Fruit fly (Drosophila melanogaster) whole organism, embryonic: Measurements from ENCODE around the gene dmGlut.

ENCODE experiments used
- Abd-B ChIP-seq: fragments of 200-800 bp; sonication (Bioruptor generic); optimal IDR thresholded peaks from 2 replicates; lab custom pipeline; 2018; ENCODE audit warnings: missing biosample characterization, mild to moderate bottlenecking, missing genetic modification characterization, moderate library complexity
- Bteb2 ChIP-seq: fragments of 200-800 bp; sonication (Bioruptor generic); optimal IDR thresholded peaks from 2 replicates; lab custom pipeline; 2016; ENCODE audit warnings: missing biosample characterization, missing genetic modification characterization
- CG10267 ChIP-seq: fragments of 200-800 bp; sonication (Bioruptor generic); optimal IDR thresholded peaks from 2 replicates; lab custom pipeline; 2018; ENCODE audit warnings: missing biosample characterization, mild to moderate bottlenecking, missing genetic modification characterization, moderate library complexity
- CG10979 ChIP-seq: fragments of 200-800 bp; sonication (Bioruptor generic); optimal IDR thresholded peaks from 2 replicates; lab custom pipeline; 2018; ENCODE audit warnings: missing biosample characterization, mild to moderate bottlenecking, missing genetic modification characterization, moderate library complexity
- CG13624 ChIP-seq: fragments of 200-800 bp; sonication (Bioruptor generic); optimal IDR thresholded peaks from 2 replicates; lab custom pipeline; 2016; ENCODE audit warnings: missing biosample characterization, missing genetic modification characterization
- CG14050 ChIP-seq: fragments of 200-800 bp; sonication (Bioruptor generic); IDR thresholded peaks from 3 replicates; pipeline ENCODE4 v1.3.6; 2022; ENCODE audit warnings: missing biosample characterization, missing genetic modification characterization
- CG15269 ChIP-seq: fragments of 200-800 bp; sonication (Bioruptor generic); optimal IDR thresholded peaks from 2 replicates; lab custom pipeline; 2018; ENCODE audit warnings: missing biosample characterization, mild to moderate bottlenecking, missing genetic modification characterization, moderate library complexity
- CG16779 ChIP-seq: fragments of 200-800 bp; sonication (Bioruptor generic); IDR thresholded peaks from 2 replicates; pipeline ENCODE4 v1.3.6; 2022; ENCODE audit warnings: missing biosample characterization, missing genetic modification characterization
- CG17328 ChIP-seq: fragments of 200-800 bp; sonication (Bioruptor generic); IDR thresholded peaks from 2 replicates; pipeline ENCODE4 v1.3.6; 2022; ENCODE audit warnings: missing biosample characterization, missing genetic modification characterization
- CG18619 ChIP-seq: fragments of 200-800 bp; sonication (Bioruptor generic); optimal IDR thresholded peaks from 3 replicates; lab custom pipeline; 2017; ENCODE audit warnings: missing biosample characterization, mild to moderate bottlenecking, missing genetic modification characterization
- CG32532 ChIP-seq: fragments of 200-800 bp; sonication (Bioruptor generic); IDR thresholded peaks from 2 replicates; pipeline ENCODE4 v1.3.6; 2022; ENCODE audit warnings: missing biosample characterization, missing genetic modification characterization
- CG33213 ChIP-seq: fragments of 200-800 bp; sonication (Bioruptor generic); optimal IDR thresholded peaks from 3 replicates; lab custom pipeline; 2016; ENCODE audit warnings: missing biosample characterization, missing genetic modification characterization
- CG34422 ChIP-seq: fragments of 200-800 bp; sonication (Bioruptor generic); IDR thresholded peaks from 3 replicates; pipeline ENCODE4 v1.3.6; 2022; ENCODE audit warnings: missing biosample characterization, missing genetic modification characterization
- CG6813 ChIP-seq: fragments of 200-800 bp; sonication (Bioruptor generic); optimal IDR thresholded peaks from 2 replicates; lab custom pipeline; 2017; ENCODE audit warnings: missing biosample characterization, missing genetic modification characterization, mild to moderate bottlenecking, moderate library complexity, missing genetic modification reagents
- CG7271 ChIP-seq: fragments of 200-800 bp; sonication (Bioruptor generic); optimal IDR thresholded peaks from 2 replicates; lab custom pipeline; 2018; ENCODE audit warnings: missing biosample characterization, mild to moderate bottlenecking, missing genetic modification characterization, moderate library complexity
- CG7745 ChIP-seq: fragments of 200-800 bp; sonication (Bioruptor generic); optimal IDR thresholded peaks from 2 replicates; lab custom pipeline; 2018; ENCODE audit warnings: missing biosample characterization, mild to moderate bottlenecking, missing genetic modification characterization, moderate library complexity
- CG9609 ChIP-seq: fragments of 200-800 bp; sonication (Bioruptor generic); optimal IDR thresholded peaks from 3 replicates; lab custom pipeline; 2016; ENCODE audit warnings: missing biosample characterization, missing genetic modification characterization
- Camta ChIP-seq: fragments of 200-800 bp; sonication (Bioruptor generic); optimal IDR thresholded peaks from 2 replicates; lab custom pipeline; 2016; ENCODE audit warnings: missing biosample characterization, missing genetic modification characterization
- Chrac-16 ChIP-seq: fragments of 200-800 bp; sonication (Bioruptor generic); optimal IDR thresholded peaks from 3 replicates; lab custom pipeline; 2016; ENCODE audit warnings: missing biosample characterization, missing genetic modification characterization
- CoRest ChIP-seq: fragments of 200-800 bp; sonication (Bioruptor generic); optimal IDR thresholded peaks from 3 replicates; lab custom pipeline; 2018; ENCODE audit warnings: missing biosample characterization, mild to moderate bottlenecking, missing genetic modification characterization, moderate library complexity
- Dek ChIP-seq: fragments of 200-800 bp; sonication (Bioruptor generic); optimal IDR thresholded peaks from 3 replicates; lab custom pipeline; 2019; ENCODE audit warnings: missing biosample characterization, mild to moderate bottlenecking, missing genetic modification characterization, moderate library complexity
- Gsc ChIP-seq: fragments of 200-800 bp; sonication (Bioruptor generic); IDR thresholded peaks from 2 replicates; pipeline ENCODE4 v1.3.6; 2022; ENCODE audit warnings: missing biosample characterization, missing genetic modification characterization
- HLH3B ChIP-seq: fragments of 200-800 bp; sonication (Bioruptor generic); IDR thresholded peaks from 2 replicates; pipeline ENCODE4 v1.3.6; 2022; ENCODE audit warnings: missing biosample characterization, missing genetic modification characterization
- Hr39 ChIP-seq: fragments of >200 bp; optimal IDR thresholded peaks from 2 replicates; lab custom pipeline; 2017
- MTF-1 ChIP-seq: fragments of 200-800 bp; sonication (Bioruptor generic); optimal IDR thresholded peaks from 2 replicates; lab custom pipeline; 2018; ENCODE audit warnings: missing biosample characterization, mild to moderate bottlenecking, missing genetic modification characterization, borderline replicate concordance
- Poxn ChIP-seq: fragments of 200-800 bp; sonication (Bioruptor generic); IDR thresholded peaks from 2 replicates; pipeline ENCODE4 v1.3.6; 2022; ENCODE audit warnings: missing biosample characterization, missing genetic modification characterization
- Six4 ChIP-seq: fragments of 200-800 bp; sonication (Bioruptor generic); optimal IDR thresholded peaks from 2 replicates; lab custom pipeline; 2016; ENCODE audit warnings: missing biosample characterization, missing genetic modification characterization
- Sox102F ChIP-seq: fragments of 200-800 bp; sonication (Bioruptor generic); optimal IDR thresholded peaks from 2 replicates; lab custom pipeline; 2018; ENCODE audit warnings: missing biosample characterization, mild to moderate bottlenecking, missing genetic modification characterization, moderate library complexity
- Sry-β ChIP-seq: fragments of 200-800 bp; sonication (Bioruptor generic); optimal IDR thresholded peaks from 2 replicates; lab custom pipeline; 2018; ENCODE audit warnings: missing biosample characterization, mild to moderate bottlenecking, missing genetic modification characterization, moderate library complexity
- Sry-δ ChIP-seq: fragments of 200-800 bp; sonication (Bioruptor generic); optimal IDR thresholded peaks from 2 replicates; lab custom pipeline; 2016; ENCODE audit warnings: missing biosample characterization, missing genetic modification characterization
- ab ChIP-seq: fragments of 200-800 bp; sonication (Bioruptor generic); optimal IDR thresholded peaks from 2 replicates; lab custom pipeline; 2016; ENCODE audit warnings: missing biosample characterization, missing genetic modification characterization
- al ChIP-seq: fragments of 200-800 bp; sonication (Bioruptor generic); IDR thresholded peaks from 2 replicates; pipeline ENCODE4 v1.3.6; 2022; ENCODE audit warnings: missing biosample characterization, missing genetic modification characterization
- ase ChIP-seq: fragments of 200-800 bp; sonication (Bioruptor generic); IDR thresholded peaks from 3 replicates; pipeline ENCODE4 v1.3.6; 2022; ENCODE audit warnings: missing biosample characterization, missing genetic modification characterization
- ash1 ChIP-seq: fragments of 200-800 bp; sonication (Bioruptor generic); optimal IDR thresholded peaks from 2 replicates; lab custom pipeline; 2018; ENCODE audit warnings: missing biosample characterization, mild to moderate bottlenecking, missing genetic modification characterization
- gsb-n ChIP-seq: fragments of 200-800 bp; sonication (Bioruptor generic); optimal IDR thresholded peaks from 3 replicates; lab custom pipeline; 2018; ENCODE audit warnings: missing biosample characterization, mild to moderate bottlenecking, missing genetic modification characterization
- h ChIP-seq: fragments of >200 bp; optimal IDR thresholded peaks from 2 replicates; lab custom pipeline; 2017
- jigr1 ChIP-seq: fragments of 200-800 bp; sonication (Bioruptor generic); IDR thresholded peaks from 3 replicates; pipeline ENCODE4 v1.3.6; 2022; ENCODE audit warnings: missing biosample characterization, missing genetic modification characterization
- lab ChIP-seq: fragments of 200-800 bp; sonication (Bioruptor generic); optimal IDR thresholded peaks from 3 replicates; lab custom pipeline; 2017; ENCODE audit warnings: missing biosample characterization, missing genetic modification characterization, mild to moderate bottlenecking, moderate library complexity, missing genetic modification reagents
- nom ChIP-seq: fragments of 200-800 bp; sonication (Bioruptor generic); optimal IDR thresholded peaks from 2 replicates; lab custom pipeline; 2017; ENCODE audit warnings: missing biosample characterization, missing genetic modification characterization, mild to moderate bottlenecking, moderate library complexity, missing genetic modification reagents
- p53 ChIP-seq: fragments of 200-800 bp; sonication (Bioruptor generic); optimal IDR thresholded peaks from 2 replicates; lab custom pipeline; 2016; ENCODE audit warnings: missing biosample characterization, missing genetic modification characterization
- repo ChIP-seq: fragments of 200-800 bp; sonication (Bioruptor generic); optimal IDR thresholded peaks from 2 replicates; lab custom pipeline; 2016; ENCODE audit warnings: missing biosample characterization, missing genetic modification characterization
- sqz ChIP-seq: fragments of 200-800 bp; sonication (Bioruptor generic); optimal IDR thresholded peaks from 3 replicates; lab custom pipeline; 2018; ENCODE audit warnings: missing biosample characterization, mild to moderate bottlenecking, missing genetic modification characterization
- stc ChIP-seq: fragments of 200-800 bp; sonication (Bioruptor generic); IDR thresholded peaks from 2 replicates; pipeline ENCODE4 v1.3.6; 2022; ENCODE audit warnings: missing biosample characterization, missing genetic modification characterization
- tll ChIP-seq, 2 experiments: fragments of 200-800 bp in 1 of 2; fragments of >200 bp in 1 of 2; sonication (Bioruptor generic) in 1 of 2; optimal IDR thresholded peaks; 2 replicates each; lab custom pipeline; 2017 to 2019; ENCODE audit warnings: missing biosample characterization in 2 of 2, missing genetic modification characterization in 2 of 2, mild to moderate bottlenecking in 1 of 2, moderate library complexity in 1 of 2
- tna ChIP-seq: fragments of 200-800 bp; sonication (Bioruptor generic); IDR thresholded peaks from 2 replicates; pipeline ENCODE4 v1.3.6; 2022; ENCODE audit warnings: missing biosample characterization, missing genetic modification characterization; ENCODE audit not compliant: partially characterized antibody
- trem ChIP-seq: fragments of 200-800 bp; optimal IDR thresholded peaks from 3 replicates; lab custom pipeline; 2019; ENCODE audit warnings: missing biosample characterization, mild to moderate bottlenecking, missing genetic modification characterization, moderate library complexity
- twi ChIP-seq: fragments of 200-800 bp; optimal IDR thresholded peaks from 2 replicates; lab custom pipeline; 2019; ENCODE audit warnings: missing biosample characterization, mild to moderate bottlenecking, missing genetic modification characterization, moderate library complexity
- wek ChIP-seq: fragments of 200-800 bp; sonication (Bioruptor generic); optimal IDR thresholded peaks from 3 replicates; lab custom pipeline; 2018; ENCODE audit warnings: missing biosample characterization, mild to moderate bottlenecking, missing genetic modification characterization, moderate library complexity
- z ChIP-seq: fragments of 200-800 bp; sonication (Bioruptor generic); IDR thresholded peaks from 3 replicates; pipeline ENCODE4 v1.3.6; 2022; ENCODE audit warnings: missing biosample characterization, missing genetic modification characterization

Gene dmGlut

DNA sequence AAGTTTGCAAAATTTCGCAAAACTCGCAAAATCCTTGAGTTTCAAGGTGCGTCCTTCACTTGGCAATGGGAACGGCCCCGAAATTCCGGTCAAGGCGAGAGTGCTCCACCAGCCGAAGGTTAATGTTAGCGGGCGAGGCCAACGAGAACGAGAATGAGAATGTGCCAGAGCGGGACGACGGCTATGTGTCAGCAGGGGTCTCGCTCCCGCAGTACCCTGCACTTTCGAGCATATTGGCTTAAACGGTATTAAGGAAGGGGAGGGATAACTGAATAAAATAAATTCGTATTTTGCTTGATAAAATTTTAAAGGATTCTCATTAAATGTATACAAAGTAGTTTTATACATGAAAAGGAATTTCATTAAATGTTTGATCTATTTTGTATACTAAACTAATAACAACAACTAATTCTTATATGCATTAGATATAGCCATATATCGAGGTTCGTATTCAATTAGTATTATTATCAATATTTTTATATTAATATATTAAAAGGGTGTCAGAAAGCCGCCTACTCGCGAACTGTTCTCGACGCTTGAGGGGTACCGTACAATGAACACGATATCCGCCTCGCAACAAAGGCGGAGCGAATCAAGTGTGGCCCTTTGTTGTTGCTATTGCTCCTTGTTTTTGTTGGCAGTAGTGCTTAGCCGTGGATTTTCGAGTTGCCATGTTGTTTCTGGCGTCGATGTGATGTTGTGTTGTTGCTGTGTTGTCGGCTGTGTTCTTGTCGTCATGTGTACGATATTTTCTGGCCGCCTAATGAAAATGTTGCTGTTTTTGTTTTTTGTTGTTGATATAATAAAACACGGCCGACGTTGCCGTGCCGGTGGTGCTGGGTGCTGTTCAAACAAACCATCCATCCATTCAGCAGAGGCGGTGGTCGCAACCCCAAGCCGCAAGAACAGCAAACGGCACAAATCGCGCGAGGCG is 20.6 kb upstream of the dmGlut start (continued):
- TF ChIP-seq wek (GFP tag; lab: Kevin White, UChicago) (no peak), MTF-1 (GFP tag; lab: Kevin White, UChicago) (peak; percentile 55), CG33213 (GFP tag; lab: Kevin White, UChicago) (peak; percentile 24), Sry-β (GFP tag; lab: Kevin White, UChicago) (peak; percentile 39), CG13624 (GFP tag; lab: Kevin White, UChicago) (peak; percentile 66), CG18619 (GFP tag; lab: Kevin White, UChicago) (peak; percentile 97), Dek (tag; lab: Kevin White, UChicago) (peak; percentile 95), Bteb2 (GFP tag; lab: Kevin White, UChicago) (peak; percentile 30), p53 (GFP tag; lab: Kevin White, UChicago) (no peak), Camta (GFP tag; lab: Kevin White, UChicago) (peak; percentile 78), CG17328 (GFP tag; lab: Robert Waterston, UW) (no peak), Six4 (GFP tag; lab: Kevin White, UChicago) (peak; percentile 91), nom (peak; percentile 81), CG10267 (peak; percentile 95), CG6813 (peak; percentile 92), h (lab: Kevin White, UChicago) (no peak), CG9609 (GFP tag; lab: Kevin White, UChicago) (peak; percentile 35), HLH3B (GFP tag; lab: Robert Waterston, UW) (no peak), stc (no peak), CoRest (tag; lab: Kevin White, UChicago) (peak; percentile 99), sqz (peak; percentile 81), lab (GFP tag; lab: Kevin White, UChicago) (peak; percentile 94), tna (GFP tag; lab: Robert Waterston, UW) (no peak), jigr1 (GFP tag; lab: Robert Waterston, UW) (no peak), z (GFP tag; lab: Robert Waterston, UW) (no peak), Abd-B (peak; percentile 94), gsb-n (tag; lab: Kevin White, UChicago) (peak; percentile 95), CG7271 (peak; percentile 81), ase (GFP tag; lab: Robert Waterston, UW) (no peak), CG14050 (GFP tag; lab: Robert Waterston, UW) (no peak), tll (GFP tag; optimal IDR thresholded peaks at IDR 0.05; lab: Kevin White, UChicago) (no peak), ash1 (GFP tag; lab: Kevin White, UChicago) (no peak), CG15269 (tag; lab: Kevin White, UChicago) (peak; percentile 96), ab (GFP tag; lab: Kevin White, UChicago) (peak; percentile 66), Sry-δ (GFP tag; lab: Kevin White, UChicago) (no peak), CG32532 (GFP tag; lab: Robert Waterston, UW) (no peak), CG34422 (GFP tag; lab: Robert Waterston, UW) (no peak), Chrac-16 (peak; percentile 90), repo (GFP tag; lab: Kevin White, UChicago) (peak; percentile 15), twi (tag; lab: Kevin White, UChicago) (peak; percentile 92), trem (peak; percentile 93), Hr39 (no peak), Poxn (GFP tag; lab: Robert Waterston, UW) (no peak), al (no peak), CG16779 (GFP tag; lab: Robert Waterston, UW) (no peak), CG10979 (tag; lab: Kevin White, UChicago) (peak; percentile 98), CG7745 (no peak), Sox102F (peak; percentile 93), Gsc (GFP tag; lab: Robert Waterston, UW) (no peak)
